Fruit fly (Drosophila melanogaster): ENCODE results near the gene CG13875.

The CG13875 gene

dm6 chr3L:223019-223902, 43.5 kb downstream of the CG13875 start, which contains the start of the genes pyx and CG33229 (continued):
- TF ChIP-seq CG2875 (GFP tag; optimal IDR thresholded peaks at IDR 0.05): peak; percentile 33
- peak; percentile 71 for TF ChIP-seq Optix (GFP tag; IDR thresholded peaks at IDR 0.05)
- TF ChIP-seq sna (GFP tag; IDR thresholded peaks at IDR 0.05; ENCODE audit: partially characterized antibody): peak; percentile 19; the same call in 1 of the 2 replicates
- TF ChIP-seq pan (optimal IDR thresholded peaks at IDR 0.05): no peak
- TF ChIP-seq pan (GFP tag; optimal IDR thresholded peaks at IDR 0.05 in 1 of 2, IDR thresholded peaks at IDR 0.05 in 1 of 2): peak in 1 of 2 experiments; percentile 70
- TF ChIP-seq Awh (GFP tag; IDR thresholded peaks at IDR 0.05): peak; percentile 20; the same call in 1 of the 2 replicates
- TF ChIP-seq CG6813 (GFP tag; optimal IDR thresholded peaks at IDR 0.05): peak; percentile 68
- TF ChIP-seq Antp (GFP tag; optimal IDR thresholded peaks at IDR 0.05): peak; percentile 80
- peak; percentile 57 for TF ChIP-seq Mes4 (GFP tag; optimal IDR thresholded peaks at IDR 0.05)
- TF ChIP-seq mld (GFP tag; IDR thresholded peaks at IDR 0.05; ENCODE audit: partially characterized antibody): no peak
- peak; percentile 89 for TF ChIP-seq CG12659 (GFP tag; optimal IDR thresholded peaks at IDR 0.05)
- TF ChIP-seq ranshi (GFP tag; IDR thresholded peaks at IDR 0.05): peak; percentile 80
- peak; percentile 71 to 84 for TF ChIP-seq Hr51 (GFP tag; optimal IDR thresholded peaks at IDR 0.05)
- TF ChIP-seq seq (GFP tag; IDR thresholded peaks at IDR 0.05): peak; percentile 71; the same call in 1 of the 2 replicates
- TF ChIP-seq crol (GFP tag; IDR thresholded peaks at IDR 0.05): 0 out of 2 replicates have a peak, but pooled peaks have one; percentile 6
- peak; percentile 88 for TF ChIP-seq row (GFP tag; IDR thresholded peaks at IDR 0.05)
- TF ChIP-seq Ets65A (GFP tag): peak; percentile 99
- peak; percentile 61 for TF ChIP-seq CG2116 (GFP tag; optimal IDR thresholded peaks at IDR 0.05)
- TF ChIP-seq CG31224 (GFP tag; IDR thresholded peaks at IDR 0.05): peak; percentile 79
- peak; percentile 89 for TF ChIP-seq ind (GFP tag; optimal IDR thresholded peaks at IDR 0.05)
- TF ChIP-seq Hey (tag; optimal IDR thresholded peaks at IDR 0.05): peak; percentile 44
- TF ChIP-seq Lhr (GFP tag; optimal IDR thresholded peaks at IDR 0.05): peak; percentile 31
- peak; percentile 78 for TF ChIP-seq CG15696 (tag; optimal IDR thresholded peaks at IDR 0.05)
- peak; percentile 75 for TF ChIP-seq wdn (GFP tag; IDR thresholded peaks at IDR 0.05)
- peak in 1 of 3 experiments; percentile 80 for TF ChIP-seq lola (GFP tag; optimal IDR thresholded peaks at IDR 0.05)
- TF ChIP-seq Med (GFP tag): peak; percentile 95
- TF ChIP-seq CG18262 (tag; optimal IDR thresholded peaks at IDR 0.05): peak; percentile 84
- peak; percentile 84 for TF ChIP-seq lab (GFP tag; optimal IDR thresholded peaks at IDR 0.05)
- peak; percentile 71 for TF ChIP-seq CG11696 (GFP tag; IDR thresholded peaks at IDR 0.05)
- TF ChIP-seq sens-2 (GFP tag; IDR thresholded peaks at IDR 0.05): peak; percentile 60
- TF ChIP-seq CG7271 (tag; optimal IDR thresholded peaks at IDR 0.05): no peak
- no peak for TF ChIP-seq NC2α (GFP tag; optimal IDR thresholded peaks at IDR 0.05)
- peak; percentile 90 for TF ChIP-seq mam (GFP tag; optimal IDR thresholded peaks at IDR 0.05)
- TF ChIP-seq lov (optimal IDR thresholded peaks at IDR 0.05): no peak
- no peak for TF ChIP-seq lov (GFP tag; IDR thresholded peaks at IDR 0.05)
- 0 out of 3 replicates have a peak, but pooled peaks have one; percentile 40 for TF ChIP-seq jigr1 (GFP tag; IDR thresholded peaks at IDR 0.05)
- TF ChIP-seq CG3065 (GFP tag; optimal IDR thresholded peaks at IDR 0.05): peak; percentile 44
- TF ChIP-seq Dip3 (GFP tag; optimal IDR thresholded peaks at IDR 0.05): peak; percentile 87
- TF ChIP-seq pho (GFP tag; optimal IDR thresholded peaks at IDR 0.05): peak; percentile 90
- TF ChIP-seq crp (GFP tag; optimal IDR thresholded peaks at IDR 0.05): peak in 1 of 2 experiments; percentile 30
- TF ChIP-seq Tbp (GFP tag; optimal IDR thresholded peaks at IDR 0.05): no peak
- peak; percentile 58 for TF ChIP-seq ara (GFP tag; IDR thresholded peaks at IDR 0.05)
- TF ChIP-seq bbx (GFP tag; IDR thresholded peaks at IDR 0.05; ENCODE audit: partially characterized antibody): no peak
- peak; percentile 36; the same call in 1 of the 2 replicates for TF ChIP-seq ap (GFP tag; IDR thresholded peaks at IDR 0.05)
- peak; percentile 67 to 85 for TF ChIP-seq Pdp1 (GFP tag; optimal IDR thresholded peaks at IDR 0.05)
- peak; percentile 85 for TF ChIP-seq CHES-1-like (GFP tag; optimal IDR thresholded peaks at IDR 0.05)
- 0 out of 2 replicates have a peak, but pooled peaks have one; percentile 21 for TF ChIP-seq bowl (GFP tag; IDR thresholded peaks at IDR 0.05)
- TF ChIP-seq CG6765 (GFP tag; optimal IDR thresholded peaks at IDR 0.05): peak; percentile 79

Data from whole organism, embryonic.